Fruit fly (Drosophila melanogaster): Measurements from ENCODE around the gene ssp2.

DNA sequence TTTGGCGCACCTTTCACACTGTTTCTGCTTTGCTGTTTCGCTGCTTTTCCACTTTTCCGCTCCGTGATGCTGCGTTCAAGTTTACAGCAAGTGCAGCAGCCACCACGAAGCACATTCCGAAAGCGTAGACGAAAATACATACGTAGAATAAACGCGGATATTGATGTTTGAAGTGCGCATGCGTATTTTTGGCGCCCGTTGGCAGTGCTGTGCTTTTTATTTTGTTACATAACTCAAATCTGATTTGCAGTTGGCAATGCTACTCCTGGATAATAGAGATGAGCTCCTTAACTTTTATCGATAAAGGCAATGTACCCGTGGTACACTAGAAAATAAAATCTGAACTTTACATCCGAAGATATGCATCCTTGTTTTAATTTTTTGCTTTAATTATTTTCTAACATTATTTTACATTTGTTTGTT lies 41.7 kb downstream of the ssp2 start:
- no peak for TF ChIP-seq EcR (GFP tag; optimal IDR thresholded peaks at IDR 0.05)
- TF ChIP-seq pan (optimal IDR thresholded peaks at IDR 0.05): no peak
- no peak for TF ChIP-seq usp (GFP tag; optimal IDR thresholded peaks at IDR 0.05)
- TF ChIP-seq psq (optimal IDR thresholded peaks at IDR 0.05): no peak
- no peak for TF ChIP-seq CG8478 (optimal IDR thresholded peaks at IDR 0.05)

All from whole organism.